Fruit fly (Drosophila melanogaster) whole organism, embryonic: ENCODE measurements around the gene CG7550.
A peak's percentile ranks its signal among the peaks of the same experiment; 100 is the strongest.

Experiments used
- Abd-B ChIP-seq: fragments of 200-800 bp; sonication (Bioruptor generic); optimal IDR thresholded peaks from 2 replicates; lab custom pipeline; 2018; ENCODE audit warnings: missing biosample characterization, mild to moderate bottlenecking, missing genetic modification characterization, moderate library complexity
- Adf1 ChIP-seq: fragments of 200-800 bp; sonication (Bioruptor generic); IDR thresholded peaks from 2 replicates; pipeline ENCODE4 v1.3.6; 2022; ENCODE audit warnings: missing biosample characterization, missing genetic modification characterization
- Atf6 ChIP-seq: fragments of 200-800 bp; sonication (Bioruptor generic); IDR thresholded peaks from 2 replicates; pipeline ENCODE4 v1.3.6; 2022; ENCODE audit warnings: missing biosample characterization, missing genetic modification characterization
- CG10267 ChIP-seq: fragments of 200-800 bp; sonication (Bioruptor generic); optimal IDR thresholded peaks from 2 replicates; lab custom pipeline; 2018; ENCODE audit warnings: missing biosample characterization, mild to moderate bottlenecking, missing genetic modification characterization, moderate library complexity
- CG10321 ChIP-seq: fragments of 200-800 bp; sonication (Bioruptor generic); IDR thresholded peaks from 2 replicates; pipeline ENCODE4 v1.3.6; 2022; ENCODE audit warnings: missing biosample characterization, missing genetic modification characterization
- CG1233 ChIP-seq: fragments of 200-800 bp; sonication (Bioruptor generic); optimal IDR thresholded peaks from 4 replicates; lab custom pipeline; 2018; ENCODE audit warnings: missing biosample characterization, mild to moderate bottlenecking, missing genetic modification characterization
- CG14014 ChIP-seq: fragments of 200-800 bp; sonication (Bioruptor generic); IDR thresholded peaks from 2 replicates; pipeline ENCODE4 v1.3.6; 2022; ENCODE audit warnings: missing biosample characterization, missing genetic modification characterization
- CG15601 ChIP-seq: fragments of 200-800 bp; sonication (Bioruptor generic); optimal IDR thresholded peaks from 3 replicates; lab custom pipeline; 2019; ENCODE audit warnings: missing biosample characterization, mild to moderate bottlenecking, missing genetic modification characterization, moderate library complexity
- CG16815 ChIP-seq: fragments of 200-800 bp; sonication (Bioruptor generic); optimal IDR thresholded peaks from 3 replicates; lab custom pipeline; 2017; ENCODE audit warnings: missing biosample characterization, mild to moderate bottlenecking, missing genetic modification characterization
- CG2889 ChIP-seq: fragments of 200-800 bp; sonication (Bioruptor generic); IDR thresholded peaks from 3 replicates; pipeline ENCODE4 v1.3.6; 2022; ENCODE audit warnings: missing biosample characterization, missing genetic modification characterization
- CG32772 ChIP-seq: fragments of 200-800 bp; sonication (Bioruptor generic); IDR thresholded peaks from 2 replicates; pipeline ENCODE4 v1.3.6; 2022; ENCODE audit warnings: missing biosample characterization, missing genetic modification characterization
- CG34422 ChIP-seq: fragments of 200-800 bp; sonication (Bioruptor generic); IDR thresholded peaks from 3 replicates; pipeline ENCODE4 v1.3.6; 2022; ENCODE audit warnings: missing biosample characterization, missing genetic modification characterization
- CG3726 ChIP-seq: fragments of 200-800 bp; sonication (Bioruptor generic); IDR thresholded peaks from 3 replicates; pipeline ENCODE4, ENCODE4 v1.3.6; 2022; ENCODE audit warnings: missing biosample characterization, missing genetic modification characterization
- CG3847 ChIP-seq: fragments of 200-800 bp; sonication (Bioruptor generic); IDR thresholded peaks from 2 replicates; pipeline ENCODE4 v1.3.6; 2022; ENCODE audit warnings: missing biosample characterization, missing genetic modification characterization
- CG3995 ChIP-seq: fragments of 200-800 bp; sonication (Bioruptor generic); optimal IDR thresholded peaks from 3 replicates; lab custom pipeline; 2016; ENCODE audit warnings: missing biosample characterization, missing genetic modification characterization
- CG5245 ChIP-seq: fragments of 200-800 bp; sonication (Bioruptor generic); optimal IDR thresholded peaks from 3 replicates; lab custom pipeline; 2016; ENCODE audit warnings: missing biosample characterization, missing genetic modification characterization
- CG6175 ChIP-seq: fragments of 200-800 bp; sonication (Bioruptor generic); IDR thresholded peaks from 3 replicates; pipeline ENCODE4 v1.3.6; 2022; ENCODE audit warnings: missing biosample characterization, missing genetic modification characterization
- CG7271 ChIP-seq: fragments of 200-800 bp; sonication (Bioruptor generic); optimal IDR thresholded peaks from 2 replicates; lab custom pipeline; 2018; ENCODE audit warnings: missing biosample characterization, mild to moderate bottlenecking, missing genetic modification characterization, moderate library complexity
- CG7556 ChIP-seq: fragments of 200-800 bp; sonication (Bioruptor generic); optimal IDR thresholded peaks from 2 replicates; lab custom pipeline; 2017; ENCODE audit warnings: missing biosample characterization, mild to moderate bottlenecking, missing genetic modification characterization
- CG7928 ChIP-seq: fragments of 200-800 bp; sonication (Bioruptor generic); optimal IDR thresholded peaks from 2 replicates; lab custom pipeline; 2017; ENCODE audit warnings: missing biosample characterization, mild to moderate bottlenecking, missing genetic modification characterization
- CG7963 ChIP-seq: fragments of 200-800 bp; sonication (Bioruptor generic); IDR thresholded peaks from 3 replicates; pipeline ENCODE4 v1.3.6; 2022; ENCODE audit warnings: missing biosample characterization, missing genetic modification characterization; ENCODE audit not compliant: partially characterized antibody
- CG9609 ChIP-seq: fragments of 200-800 bp; sonication (Bioruptor generic); optimal IDR thresholded peaks from 3 replicates; lab custom pipeline; 2016; ENCODE audit warnings: missing biosample characterization, missing genetic modification characterization
- CG9727 ChIP-seq: fragments of 200-800 bp; sonication (Bioruptor generic); optimal IDR thresholded peaks from 3 replicates; lab custom pipeline; 2017; ENCODE audit warnings: missing biosample characterization, mild to moderate bottlenecking, missing genetic modification characterization
- CHES-1-like ChIP-seq: fragments of 200-800 bp; sonication (Bioruptor generic); optimal IDR thresholded peaks from 2 replicates; lab custom pipeline; 2016; ENCODE audit warnings: missing biosample characterization, missing genetic modification characterization
- Dfd ChIP-seq, 2 experiments: fragments of >200 bp; optimal IDR thresholded peaks; 2 replicates each; lab custom pipeline; 2017; ENCODE audit warnings: missing biosample characterization in 2 of 2, missing genetic modification characterization in 2 of 2
- Dip2 ChIP-seq: fragments of 200-800 bp; sonication (Bioruptor generic); IDR thresholded peaks from 2 replicates; pipeline ENCODE4 v1.3.6; 2022; ENCODE audit warnings: missing biosample characterization, missing genetic modification characterization
- E2f1 ChIP-seq: fragments of 200-800 bp; sonication (Bioruptor generic); IDR thresholded peaks from 2 replicates; pipeline ENCODE4 v1.3.6; 2022; ENCODE audit warnings: missing biosample characterization, missing genetic modification characterization
- HmgZ ChIP-seq: fragments of 200-800 bp; sonication (Bioruptor generic); optimal IDR thresholded peaks from 2 replicates; lab custom pipeline; 2018; ENCODE audit warnings: missing biosample characterization, mild to moderate bottlenecking, missing genetic modification characterization
- Lhr ChIP-seq: fragments of 200-800 bp; sonication (Bioruptor generic); optimal IDR thresholded peaks from 3 replicates; lab custom pipeline; 2017; ENCODE audit warnings: mild to moderate bottlenecking, missing biosample characterization, missing genetic modification reagents, missing genetic modification characterization
- MBD-R2 ChIP-seq: fragments of 200-800 bp; sonication (Bioruptor generic); IDR thresholded peaks from 2 replicates; pipeline ENCODE4 v1.3.6; 2022; ENCODE audit warnings: missing biosample characterization, missing genetic modification characterization
- Med ChIP-seq: fragments of 200-800 bp; sonication (Bioruptor generic); peaks from one replicate; lab custom pipeline; 2016; ENCODE audit warnings: missing biosample characterization, missing genetic modification characterization, mild to moderate bottlenecking, inconsistent platforms, moderate library complexity
- Pdp1 ChIP-seq, 2 experiments: fragments of 200-800 bp; sonication (Bioruptor generic); optimal IDR thresholded peaks; 3 replicates each; lab custom pipeline; 2016; ENCODE audit warnings: missing biosample characterization in 2 of 2, missing genetic modification characterization in 2 of 2, mild to moderate bottlenecking in 1 of 2, moderate library complexity in 1 of 2
- Usf ChIP-seq: fragments of 200-800 bp; sonication (Bioruptor generic); optimal IDR thresholded peaks from 2 replicates; lab custom pipeline; 2017; ENCODE audit warnings: missing genotype, missing biosample characterization, missing genetic modification characterization
- Xrp1 ChIP-seq: fragments of 200-800 bp; sonication (Bioruptor generic); IDR thresholded peaks from 2 replicates; pipeline ENCODE4 v1.3.6; 2022; ENCODE audit warnings: missing biosample characterization, missing genetic modification characterization
- amos ChIP-seq: fragments of 200-800 bp; sonication (Bioruptor generic); IDR thresholded peaks from 2 replicates; pipeline ENCODE4 v1.3.6; 2022; ENCODE audit warnings: missing biosample characterization, missing genetic modification characterization; ENCODE audit not compliant: partially characterized antibody
- ap ChIP-seq: fragments of 200-800 bp; sonication (Bioruptor generic); IDR thresholded peaks from 2 replicates; pipeline ENCODE4 v1.3.6; 2022; ENCODE audit warnings: missing biosample characterization, missing genetic modification characterization
- crol ChIP-seq: fragments of 200-800 bp; sonication (Bioruptor generic); IDR thresholded peaks from 2 replicates; pipeline ENCODE4 v1.3.6; 2022; ENCODE audit warnings: missing biosample characterization, missing genetic modification characterization
- dpn ChIP-seq, 2 experiments: fragments of 200-800 bp; sonication (Bioruptor generic); optimal IDR thresholded peaks; 3 replicates each; lab custom pipeline; 2016; ENCODE audit warnings: missing biosample characterization in 2 of 2, missing genetic modification characterization in 2 of 2
- grau ChIP-seq: fragments of 200-800 bp; optimal IDR thresholded peaks from 3 replicates; lab custom pipeline; 2019; ENCODE audit warnings: missing biosample characterization, mild to moderate bottlenecking, missing genetic modification characterization, moderate library complexity
- grn ChIP-seq: fragments of 200-800 bp; sonication (Bioruptor generic); optimal IDR thresholded peaks from 3 replicates; lab custom pipeline; 2017; ENCODE audit warnings: missing biosample characterization, missing genetic modification characterization
- ken ChIP-seq: fragments of 200-800 bp; sonication (Bioruptor generic); IDR thresholded peaks from 3 replicates; pipeline ENCODE4 v1.3.6; 2022; ENCODE audit warnings: missing biosample characterization, missing genetic modification characterization
- mam ChIP-seq: fragments of 200-800 bp; sonication (Bioruptor generic); optimal IDR thresholded peaks from 3 replicates; lab custom pipeline; 2016; ENCODE audit warnings: missing biosample characterization, missing genetic modification characterization
- mirr ChIP-seq: fragments of 200-800 bp; sonication (Bioruptor generic); optimal IDR thresholded peaks from 3 replicates; lab custom pipeline; 2018; ENCODE audit warnings: missing biosample characterization, mild to moderate bottlenecking, missing genetic modification characterization
- nerfin-1 ChIP-seq: fragments of 200-800 bp; sonication (Bioruptor generic); optimal IDR thresholded peaks from 3 replicates; lab custom pipeline; 2019; ENCODE audit warnings: missing biosample characterization, mild to moderate bottlenecking, missing genetic modification characterization, moderate library complexity
- pzg ChIP-seq: fragments of 200-800 bp; sonication (Bioruptor generic); optimal IDR thresholded peaks from 3 replicates; lab custom pipeline; 2018; ENCODE audit warnings: missing biosample characterization, mild to moderate bottlenecking, missing genetic modification characterization, moderate library complexity
- sc ChIP-seq, 3 experiments: fragments of >200 bp in 2 of 3; fragments of 200-800 bp in 1 of 3; sonication (Bioruptor generic) in 1 of 3; optimal IDR thresholded peaks; 2 replicates in 2 of 3; 3 replicates in 1 of 3; lab custom pipeline; 2017; ENCODE audit warnings: mild to moderate bottlenecking in 1 of 3, missing biosample characterization in 1 of 3, missing genetic modification characterization in 1 of 3, missing genetic modification reagents in 1 of 3
- schlank ChIP-seq: fragments of 200-800 bp; sonication (Bioruptor generic); optimal IDR thresholded peaks from 2 replicates; lab custom pipeline; 2018; ENCODE audit warnings: missing biosample characterization, mild to moderate bottlenecking, missing genetic modification characterization
- sima ChIP-seq: fragments of 200-800 bp; sonication (Bioruptor generic); optimal IDR thresholded peaks from 2 replicates; lab custom pipeline; 2016; ENCODE audit warnings: missing biosample characterization, missing genetic modification characterization
- trh ChIP-seq: fragments of 200-800 bp; sonication (Bioruptor generic); optimal IDR thresholded peaks from 2 replicates; lab custom pipeline; 2016; ENCODE audit warnings: missing biosample characterization, missing genetic modification characterization
- ttk ChIP-seq: fragments of 200-800 bp; sonication (Bioruptor generic); IDR thresholded peaks from 2 replicates; pipeline ENCODE4 v2.1.2; 2022; ENCODE audit warnings: missing biosample characterization, missing genetic modification characterization
- zen ChIP-seq: fragments of 200-800 bp; sonication (Bioruptor generic); optimal IDR thresholded peaks from 3 replicates; lab custom pipeline; 2018; ENCODE audit warnings: missing biosample characterization, mild to moderate bottlenecking, missing genetic modification characterization, moderate library complexity

Gene CG7550

dm6 chr3L:8110171-8110570, 14.2 kb downstream of the CG7550 start, which contains the start of gene Nulp1 (continued):
- TF ChIP-seq dpn (GFP tag; optimal IDR thresholded peaks at IDR 0.05; lab: Kevin White, UChicago) (peak; percentile 1 to 42), CG3847 (GFP tag; lab: Robert Waterston, UW) (peak; percentile 65), sima (GFP tag; lab: Kevin White, UChicago) (no peak), CG16815 (no peak), grau (tag; lab: Kevin White, UChicago) (no peak), CG6175 (GFP tag; lab: Robert Waterston, UW) (no peak), CG32772 (GFP tag; lab: Robert Waterston, UW) (peak; percentile 70), ttk (GFP tag; lab: Robert Waterston, UW) (no peak), CG2889 (GFP tag; lab: Robert Waterston, UW) (no peak), pzg (GFP tag; lab: Kevin White, UChicago) (peak; percentile 75), crol (GFP tag; lab: Robert Waterston, UW) (no peak), CG34422 (no peak), MBD-R2 (GFP tag; lab: Robert Waterston, UW) (peak; percentile 93), nerfin-1 (tag; lab: Kevin White, UChicago) (no peak), Adf1 (no peak), mirr (GFP tag; lab: Kevin White, UChicago) (no peak), CHES-1-like (GFP tag; lab: Kevin White, UChicago) (peak; percentile 52), Pdp1 (GFP tag; optimal IDR thresholded peaks at IDR 0.05; lab: Kevin White, UChicago) (peak in 1 of 2 experiments; percentile 13), Dfd (GFP tag; optimal IDR thresholded peaks at IDR 0.05; lab: Kevin White, UChicago) (no peak), CG5245 (GFP tag; lab: Kevin White, UChicago) (no peak), CG1233 (GFP tag; lab: Kevin White, UChicago) (peak; percentile 22), CG7963 (GFP tag; lab: Robert Waterston, UW) (no peak), ken (0 out of 3 replicates have a peak, but pooled peaks have one; percentile 37), amos (peak; percentile 16; the same call in 1 of the 2 replicates), CG7271 (no peak), zen (tag; lab: Kevin White, UChicago) (no peak), CG7556 (GFP tag; lab: Kevin White, UChicago) (no peak), grn (GFP tag; lab: Kevin White, UChicago) (no peak), Xrp1 (peak; percentile 25; the same call in 1 of the 2 replicates), mam (GFP tag; lab: Kevin White, UChicago) (peak; percentile 50), ap (GFP tag; lab: Robert Waterston, UW) (no peak), HmgZ (peak; percentile 49), CG14014 (0 out of 2 replicates have a peak, but pooled peaks have one; percentile 21), Abd-B (GFP tag; lab: Kevin White, UChicago) (no peak), Lhr (peak; percentile 11), CG15601 (no peak), Med (GFP tag; lab: Kevin White, UChicago) (peak; percentile 89), sc (optimal IDR thresholded peaks at IDR 0.05; lab: Kevin White, UChicago) (no peak), sc (GFP tag; optimal IDR thresholded peaks at IDR 0.05; lab: Kevin White, UChicago) (no peak), CG10321 (GFP tag; lab: Robert Waterston, UW) (no peak), Usf (no peak), CG9727 (GFP tag; lab: Kevin White, UChicago) (no peak), CG9609 (GFP tag; lab: Kevin White, UChicago) (peak; percentile 27), CG7928 (GFP tag; lab: Kevin White, UChicago) (peak; percentile 39), CG10267 (peak; percentile 91), Atf6 (GFP tag; lab: Robert Waterston, UW) (no peak), Dip2 (no peak), CG3726 (no peak), CG3995 (GFP tag; lab: Kevin White, UChicago) (peak; percentile 61), schlank (tag; lab: Kevin White, UChicago) (no peak), E2f1 (GFP tag; lab: Robert Waterston, UW) (0 out of 2 replicates have a peak, but pooled peaks have one; percentile 20), trh (GFP tag; lab: Kevin White, UChicago) (no peak)
